Worm (Caenorhabditis elegans): ENCODE data around the gene Y54G9A.7.

DNA sequence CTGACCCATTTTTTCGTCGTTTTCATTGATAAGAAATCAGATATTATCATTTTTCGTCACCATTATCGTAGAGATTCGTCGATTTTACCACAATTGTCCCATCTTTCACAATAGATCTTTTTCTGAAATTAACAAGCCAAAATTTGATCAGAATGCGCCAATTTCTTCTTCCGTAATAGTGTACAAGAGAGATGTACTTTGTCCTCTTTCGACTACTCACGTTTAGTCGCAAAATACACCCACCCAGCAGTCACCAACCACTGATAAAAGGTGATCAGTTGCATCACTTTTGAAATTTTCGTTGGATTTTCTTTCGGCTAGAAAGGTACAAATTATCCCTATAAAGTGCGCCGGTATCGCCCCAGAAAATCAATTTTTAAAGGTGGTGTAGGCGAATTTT lies 7.0 kb upstream of the Y54G9A.7 start:
- TF ChIP-seq ceh-39 (tag; optimal IDR thresholded peaks at IDR 0.05) (no peak), zip-8 (tag; optimal IDR thresholded peaks at IDR 0.05) (no peak), sptf-1 (tag; optimal IDR thresholded peaks at IDR 0.05) (no peak), nhr-76 (tag; optimal IDR thresholded peaks at IDR 0.05) (no peak), unc-62 (GFP tag; optimal IDR thresholded peaks at IDR 0.05) (no peak), ztf-11 (tag; optimal IDR thresholded peaks at IDR 0.05) (no peak), mab-5 (tag; optimal IDR thresholded peaks at IDR 0.05) (no peak), nhr-12 (tag; optimal IDR thresholded peaks at IDR 0.05) (no peak), snpc-4 (tag; optimal IDR thresholded peaks at IDR 0.05) (no peak)

Measured in whole organism, mixed stage, embryonic.